Fruit fly (Drosophila melanogaster) whole organism, embryonic: Measurements from ENCODE around the gene Lim1.

Source experiments
- Ada2b ChIP-seq: fragments of 200-800 bp; sonication (Bioruptor generic); IDR thresholded peaks from 2 replicates; pipeline ENCODE4 v1.3.6; 2022; ENCODE audit warnings: missing biosample characterization, missing genetic modification characterization
- Atf3 ChIP-seq: fragments of 200-800 bp; sonication (Bioruptor generic); optimal IDR thresholded peaks from 3 replicates; lab custom pipeline; 2016; ENCODE audit warnings: missing biosample characterization, missing genetic modification characterization
- CG10321 ChIP-seq: fragments of 200-800 bp; sonication (Bioruptor generic); IDR thresholded peaks from 2 replicates; pipeline ENCODE4 v1.3.6; 2022; ENCODE audit warnings: missing biosample characterization, missing genetic modification characterization
- CG10462 ChIP-seq: fragments of 200-800 bp; sonication (Bioruptor generic); optimal IDR thresholded peaks from 2 replicates; lab custom pipeline; 2016; ENCODE audit warnings: missing biosample characterization, missing genetic modification characterization
- CG11504 ChIP-seq: fragments of 200-800 bp; sonication (Bioruptor generic); optimal IDR thresholded peaks from 3 replicates; lab custom pipeline; 2019; ENCODE audit warnings: missing biosample characterization, mild to moderate bottlenecking, missing genetic modification characterization, moderate library complexity
- CG12236 ChIP-seq: fragments of 200-800 bp; sonication (Bioruptor generic); optimal IDR thresholded peaks from 2 replicates; lab custom pipeline; 2016; ENCODE audit warnings: missing biosample characterization, missing genetic modification characterization
- CG13296 ChIP-seq: fragments of 200-800 bp; sonication (Bioruptor generic); optimal IDR thresholded peaks from 3 replicates; lab custom pipeline; 2018; ENCODE audit warnings: missing biosample characterization, mild to moderate bottlenecking, missing genetic modification characterization
- CG13424 ChIP-seq: fragments of 200-800 bp; sonication (Bioruptor generic); optimal IDR thresholded peaks from 2 replicates; lab custom pipeline; 2019; ENCODE audit warnings: missing biosample characterization, mild to moderate bottlenecking, missing genetic modification characterization, moderate library complexity
- CG14860 ChIP-seq: fragments of 200-800 bp; sonication (Bioruptor generic); IDR thresholded peaks from 3 replicates; pipeline ENCODE4 v1.3.6; 2022; ENCODE audit warnings: missing biosample characterization, missing genetic modification characterization; ENCODE audit not compliant: partially characterized antibody
- CG17385 ChIP-seq: fragments of 200-800 bp; sonication (Bioruptor generic); optimal IDR thresholded peaks from 3 replicates; lab custom pipeline; 2018; ENCODE audit warnings: missing biosample characterization, mild to moderate bottlenecking, missing genetic modification characterization
- CG17612 ChIP-seq: fragments of 200-800 bp; sonication (Bioruptor generic); IDR thresholded peaks from 2 replicates; pipeline ENCODE4 v1.3.6; 2022; ENCODE audit warnings: missing biosample characterization, missing genetic modification characterization
- CG1832 ChIP-seq: fragments of 200-800 bp; sonication (Bioruptor generic); optimal IDR thresholded peaks from 2 replicates; lab custom pipeline; 2017; ENCODE audit warnings: missing biosample characterization, mild to moderate bottlenecking, missing genetic modification characterization, inconsistent platforms
- CG18476 ChIP-seq: fragments of 200-800 bp; sonication (Bioruptor generic); optimal IDR thresholded peaks from 2 replicates; lab custom pipeline; 2016; ENCODE audit warnings: missing biosample characterization, mild to moderate bottlenecking, missing genetic modification characterization
- CG3407 ChIP-seq: fragments of 200-800 bp; sonication (Bioruptor generic); optimal IDR thresholded peaks from 2 replicates; lab custom pipeline; 2018; ENCODE audit warnings: missing biosample characterization, mild to moderate bottlenecking, missing genetic modification characterization
- CG6689 ChIP-seq: fragments of 200-800 bp; sonication (Bioruptor generic); IDR thresholded peaks from 2 replicates; pipeline ENCODE4 v1.3.6; 2022; ENCODE audit warnings: missing biosample characterization, missing genetic modification characterization
- CG7963 ChIP-seq: fragments of 200-800 bp; sonication (Bioruptor generic); IDR thresholded peaks from 3 replicates; pipeline ENCODE4 v1.3.6; 2022; ENCODE audit warnings: missing biosample characterization, missing genetic modification characterization; ENCODE audit not compliant: partially characterized antibody
- CG8281 ChIP-seq: fragments of 200-800 bp; sonication (Bioruptor generic); optimal IDR thresholded peaks from 2 replicates; lab custom pipeline; 2018; ENCODE audit warnings: missing biosample characterization, mild to moderate bottlenecking, missing genetic modification characterization, moderate library complexity
- CG9609 ChIP-seq: fragments of 200-800 bp; sonication (Bioruptor generic); optimal IDR thresholded peaks from 3 replicates; lab custom pipeline; 2016; ENCODE audit warnings: missing biosample characterization, missing genetic modification characterization
- CkIIα-i1 ChIP-seq: fragments of 200-800 bp; sonication (Bioruptor generic); IDR thresholded peaks from 2 replicates; pipeline ENCODE4 v1.3.6; 2022; ENCODE audit warnings: missing biosample characterization, missing genetic modification characterization
- Deaf1 ChIP-seq: fragments of 200-800 bp; optimal IDR thresholded peaks from 3 replicates; lab custom pipeline; 2019; ENCODE audit warnings: missing biosample characterization, mild to moderate bottlenecking, missing genetic modification characterization, moderate library complexity
- Dip2 ChIP-seq: fragments of 200-800 bp; sonication (Bioruptor generic); IDR thresholded peaks from 2 replicates; pipeline ENCODE4 v1.3.6; 2022; ENCODE audit warnings: missing biosample characterization, missing genetic modification characterization
- Dll ChIP-seq: fragments of 200-800 bp; sonication (Bioruptor generic); IDR thresholded peaks from 4 replicates; pipeline ENCODE4 v1.3.6; 2022; ENCODE audit warnings: missing biosample characterization, missing genetic modification characterization; ENCODE audit not compliant: partially characterized antibody
- Dp ChIP-seq: fragments of 200-800 bp; sonication (Bioruptor generic); optimal IDR thresholded peaks from 2 replicates; lab custom pipeline; 2018; ENCODE audit warnings: missing biosample characterization, mild to moderate bottlenecking, missing genetic modification characterization, moderate library complexity
- Drgx ChIP-seq: fragments of 200-800 bp; sonication (Bioruptor generic); IDR thresholded peaks from 2 replicates; pipeline ENCODE4 v1.3.6; 2022; ENCODE audit warnings: missing biosample characterization, missing genetic modification characterization
- Gug ChIP-seq: fragments of 200-800 bp; sonication (Bioruptor generic); IDR thresholded peaks from 4 replicates; pipeline ENCODE4 v1.3.6; 2022; ENCODE audit warnings: missing biosample characterization, missing genetic modification characterization
- Hand ChIP-seq: fragments of 200-800 bp; sonication (Bioruptor generic); optimal IDR thresholded peaks from 2 replicates; lab custom pipeline; 2017; ENCODE audit warnings: mild to moderate bottlenecking, missing biosample characterization, missing genetic modification reagents, missing genetic modification characterization
- HmgZ ChIP-seq: fragments of 200-800 bp; sonication (Bioruptor generic); optimal IDR thresholded peaks from 2 replicates; lab custom pipeline; 2018; ENCODE audit warnings: missing biosample characterization, mild to moderate bottlenecking, missing genetic modification characterization
- Hr51 ChIP-seq, 2 experiments: fragments of 200-800 bp; sonication (Bioruptor generic); optimal IDR thresholded peaks; 2 replicates in 1 of 2; 3 replicates in 1 of 2; lab custom pipeline; 2016 to 2018; ENCODE audit warnings: missing biosample characterization in 2 of 2, missing genetic modification characterization in 2 of 2, mild to moderate bottlenecking in 1 of 2, moderate library complexity in 1 of 2
- Hsf ChIP-seq: fragments of 200-800 bp; sonication (Bioruptor generic); optimal IDR thresholded peaks from 3 replicates; lab custom pipeline; 2016; ENCODE audit warnings: missing biosample characterization, missing genetic modification characterization
- Lim3 ChIP-seq: fragments of 200-800 bp; sonication (Bioruptor generic); IDR thresholded peaks from 2 replicates; pipeline ENCODE4 v1.3.6; 2022; ENCODE audit warnings: missing biosample characterization, missing genetic modification characterization
- Opbp ChIP-seq: fragments of 200-800 bp; sonication (Bioruptor generic); IDR thresholded peaks from 3 replicates; pipeline ENCODE4 v1.3.6; 2022; ENCODE audit warnings: missing biosample characterization, missing genetic modification characterization; ENCODE audit not compliant: partially characterized antibody
- Rfx ChIP-seq: fragments of 200-800 bp; sonication (Bioruptor generic); IDR thresholded peaks from 2 replicates; pipeline ENCODE4 v1.3.6; 2022; ENCODE audit warnings: missing biosample characterization, missing genetic modification characterization
- ab ChIP-seq: fragments of 200-800 bp; sonication (Bioruptor generic); optimal IDR thresholded peaks from 2 replicates; lab custom pipeline; 2016; ENCODE audit warnings: missing biosample characterization, missing genetic modification characterization
- abd-A ChIP-seq: fragments of 200-800 bp; sonication (Bioruptor generic); optimal IDR thresholded peaks from 3 replicates; lab custom pipeline; 2019; ENCODE audit warnings: missing biosample characterization, mild to moderate bottlenecking, missing genetic modification characterization, moderate library complexity
- al ChIP-seq: fragments of 200-800 bp; sonication (Bioruptor generic); IDR thresholded peaks from 2 replicates; pipeline ENCODE4 v1.3.6; 2022; ENCODE audit warnings: missing biosample characterization, missing genetic modification characterization
- btn ChIP-seq: fragments of 200-800 bp; sonication (Bioruptor generic); optimal IDR thresholded peaks from 2 replicates; lab custom pipeline; 2016; ENCODE audit warnings: missing biosample characterization, missing genetic modification characterization
- cad ChIP-seq: fragments of >200 bp; optimal IDR thresholded peaks from 2 replicates; lab custom pipeline; 2017; ENCODE audit warnings: missing biosample characterization, missing genetic modification characterization
- cg ChIP-seq: fragments of 200-800 bp; sonication (Bioruptor generic); optimal IDR thresholded peaks from 3 replicates; lab custom pipeline; 2019; ENCODE audit warnings: missing biosample characterization, mild to moderate bottlenecking, missing genetic modification characterization, moderate library complexity
- cwo ChIP-seq: fragments of 200-800 bp; sonication (Bioruptor generic); optimal IDR thresholded peaks from 3 replicates; lab custom pipeline; 2017; ENCODE audit warnings: missing biosample characterization, missing genetic modification characterization, mild to moderate bottlenecking, moderate library complexity, missing genetic modification reagents
- exex ChIP-seq: fragments of 200-800 bp; sonication (Bioruptor generic); optimal IDR thresholded peaks from 4 replicates; lab custom pipeline; 2018; ENCODE audit warnings: missing biosample characterization, mild to moderate bottlenecking, missing genetic modification characterization, moderate library complexity
- gsb ChIP-seq: fragments of 200-800 bp; sonication (Bioruptor generic); IDR thresholded peaks from 2 replicates; pipeline ENCODE4 v1.3.6; 2022; ENCODE audit warnings: missing biosample characterization, missing genetic modification characterization
- hth ChIP-seq: fragments of >200 bp; optimal IDR thresholded peaks from 2 replicates; lab custom pipeline; 2017; ENCODE audit warnings: inconsistent platforms
- lilli ChIP-seq: fragments of 200-800 bp; sonication (Bioruptor generic); optimal IDR thresholded peaks from 3 replicates; lab custom pipeline; 2016; ENCODE audit warnings: missing biosample characterization, missing genetic modification characterization
- otp ChIP-seq: fragments of 200-800 bp; sonication (Bioruptor generic); IDR thresholded peaks from 3 replicates; pipeline ENCODE4, ENCODE4 v1.3.6; 2022; ENCODE audit warnings: missing biosample characterization, missing genetic modification characterization
- pb ChIP-seq: fragments of 200-800 bp; sonication (Bioruptor generic); optimal IDR thresholded peaks from 3 replicates; lab custom pipeline; 2016; ENCODE audit warnings: missing biosample characterization, missing genetic modification characterization
- sens ChIP-seq: fragments of 200-800 bp; sonication (Bioruptor generic); peaks from one replicate; lab custom pipeline; 2016; ENCODE audit warnings: missing biosample characterization, missing genetic modification characterization
- sim ChIP-seq: fragments of 200-800 bp; sonication (Bioruptor generic); IDR thresholded peaks from 2 replicates; pipeline ENCODE4 v1.3.6; 2022; ENCODE audit warnings: missing biosample characterization, missing genetic modification characterization
- tup ChIP-seq: fragments of 200-800 bp; sonication (Bioruptor generic); optimal IDR thresholded peaks from 2 replicates; lab custom pipeline; 2016; ENCODE audit warnings: missing biosample characterization, mild to moderate bottlenecking, missing genetic modification characterization, moderate library complexity
- unc-4 ChIP-seq: fragments of 200-800 bp; sonication (Bioruptor generic); IDR thresholded peaks from 2 replicates; pipeline ENCODE4 v1.3.6; 2022; ENCODE audit warnings: missing biosample characterization, missing genetic modification characterization; ENCODE audit not compliant: partially characterized antibody
- usp ChIP-seq: fragments of >200 bp; optimal IDR thresholded peaks from 2 replicates; lab custom pipeline; 2017; ENCODE audit warnings: missing biosample characterization, missing genetic modification characterization

Lim1 gene

DNA sequence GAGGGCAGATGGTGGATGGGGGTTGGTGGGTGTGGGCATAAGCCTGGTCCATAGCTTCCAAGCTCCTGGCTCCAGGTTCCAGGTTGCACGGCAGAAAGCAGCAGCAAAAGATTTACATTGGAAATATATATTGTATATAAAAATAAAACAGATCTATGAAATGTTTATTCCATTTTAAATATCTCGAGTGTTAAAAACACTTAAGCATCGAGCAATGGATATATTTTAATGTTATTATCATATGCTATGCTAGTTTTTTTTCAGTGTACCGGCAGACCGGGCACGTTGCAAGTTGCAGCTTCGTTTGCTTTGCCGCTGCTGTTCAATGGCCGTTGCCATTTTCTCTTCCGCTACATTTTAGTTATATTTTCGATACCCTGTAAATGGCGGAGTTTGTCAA is 16.7 kb upstream of the Lim1 start:
- TF ChIP-seq CG10462 (GFP tag; lab: Kevin White, UChicago) (no peak), btn (GFP tag; lab: Kevin White, UChicago) (no peak), CG11504 (no peak), Ada2b (GFP tag; lab: Robert Waterston, UW) (no peak), ab (GFP tag; lab: Kevin White, UChicago) (no peak), Drgx (GFP tag; lab: Robert Waterston, UW) (0 out of 2 replicates have a peak, but pooled peaks have one; percentile 33), tup (no peak), cg (GFP tag; lab: Kevin White, UChicago) (no peak)

DNA sequence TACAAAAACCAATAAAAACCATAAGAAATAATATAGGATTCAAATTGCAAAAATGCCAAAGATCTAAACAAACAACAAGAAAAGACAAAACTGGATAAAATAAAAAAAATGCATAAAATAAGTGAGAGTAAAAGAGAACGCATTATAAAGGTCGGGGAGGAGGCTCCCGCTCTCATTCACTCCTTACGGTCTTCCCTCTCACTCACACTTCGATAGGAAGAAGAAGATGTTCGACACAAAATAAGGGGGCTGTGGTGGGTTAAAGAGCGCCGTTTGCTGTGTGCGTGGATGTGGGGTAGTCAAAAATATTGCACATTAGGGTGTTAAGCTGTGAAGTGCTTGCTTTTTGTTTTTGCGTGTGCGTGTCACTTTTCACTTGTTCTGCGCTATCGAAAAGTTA is 1.7 kb upstream of the Lim1 start:
- TF ChIP-seq usp (GFP tag; lab: Kevin White, UChicago) (no peak), CG17612 (no peak), Hand (GFP tag; lab: Kevin White, UChicago) (no peak), CG13296 (GFP tag; lab: Kevin White, UChicago) (no peak), CG7963 (GFP tag; lab: Robert Waterston, UW) (no peak), CG12236 (GFP tag; lab: Kevin White, UChicago) (no peak), Hr51 (GFP tag; optimal IDR thresholded peaks at IDR 0.05; lab: Kevin White, UChicago) (no peak), CG10321 (GFP tag; lab: Robert Waterston, UW) (peak; percentile 69), otp (GFP tag; lab: Robert Waterston, UW) (no peak), Lim3 (GFP tag; lab: Robert Waterston, UW) (no peak), lilli (GFP tag; lab: Kevin White, UChicago) (no peak), exex (tag; lab: Kevin White, UChicago) (no peak), CG10462 (GFP tag; lab: Kevin White, UChicago) (no peak), gsb (no peak), CG18476 (GFP tag; lab: Kevin White, UChicago) (no peak), CG1832 (GFP tag; lab: Kevin White, UChicago) (peak; percentile 32), CG17385 (GFP tag; lab: Kevin White, UChicago) (peak; percentile 71), sens (no peak), Dp (no peak), sim (no peak), HmgZ (tag; lab: Kevin White, UChicago) (no peak), CG9609 (GFP tag; lab: Kevin White, UChicago) (no peak), al (GFP tag; lab: Robert Waterston, UW) (no peak), CkIIα-i1 (GFP tag; lab: Robert Waterston, UW) (no peak), unc-4 (no peak)

DNA sequence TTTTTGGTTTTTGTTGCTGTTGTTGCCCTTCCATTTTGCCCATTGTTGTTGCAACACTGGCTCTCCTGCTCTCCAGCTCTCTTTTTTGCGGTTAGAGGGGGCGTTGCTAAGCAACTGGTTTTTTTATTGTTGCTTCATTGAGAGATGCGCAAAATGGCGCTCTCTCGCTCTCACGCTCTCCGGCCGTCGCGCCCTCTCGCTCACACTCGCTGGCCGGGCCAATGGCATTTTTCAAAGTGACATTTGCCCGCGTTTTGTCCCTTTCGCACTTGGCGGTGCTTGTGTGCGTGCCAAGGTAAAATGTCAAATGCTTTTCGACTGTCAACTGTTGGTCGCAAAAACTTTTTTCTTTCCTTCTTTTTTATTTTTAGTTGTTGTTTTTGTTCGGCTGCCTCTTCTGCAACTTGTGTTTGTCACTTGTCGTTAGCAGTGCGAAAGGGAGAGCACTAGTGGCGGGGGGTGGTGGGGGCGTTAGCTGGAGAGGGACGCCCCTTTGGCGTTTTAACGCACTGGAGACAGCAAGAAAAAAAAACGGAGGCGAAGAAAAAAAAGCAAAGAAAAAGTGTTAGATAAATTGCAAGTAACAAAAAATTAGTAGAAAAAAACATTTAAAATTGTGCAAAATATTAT is 1.1 kb upstream of the Lim1 start:
- TF ChIP-seq CG3407 (GFP tag; lab: Kevin White, UChicago) (no peak), hth (lab: Kevin White, UChicago) (no peak), Atf3 (no peak), cwo (no peak), CG13424 (tag; lab: Kevin White, UChicago) (no peak), Dip2 (GFP tag; lab: Robert Waterston, UW) (no peak), Dll (GFP tag; lab: Robert Waterston, UW) (no peak), Gug (no peak), CG6689 (GFP tag; lab: Robert Waterston, UW) (no peak), CG10321 (GFP tag; lab: Robert Waterston, UW) (peak; percentile 95), Deaf1 (tag; lab: Kevin White, UChicago) (peak; percentile 91), abd-A (tag; lab: Kevin White, UChicago) (peak; percentile 69), CG14860 (GFP tag; lab: Robert Waterston, UW) (no peak), pb (GFP tag; lab: Kevin White, UChicago) (no peak), Hsf (GFP tag; lab: Kevin White, UChicago) (no peak), Rfx (GFP tag; lab: Robert Waterston, UW) (peak; percentile 37; the same call in 1 of the 2 replicates), Opbp (no peak), cad (GFP tag; lab: Kevin White, UChicago) (peak; percentile 37), CG8281 (tag; lab: Kevin White, UChicago) (no peak)
